Worm (Caenorhabditis elegans): ENCODE measurements around the gene adah-1.

Gene adah-1

ce11 chrIV:7023858-7024257 lies at the start of gene adah-1:
Gene adah-1 (plus strand): TSS chrIV:7024211.
- TF ChIP-seq mml-1 (tag; optimal IDR thresholded peaks at IDR 0.05) (peak; percentile 15), tbx-2 (tag; optimal IDR thresholded peaks at IDR 0.05) (no peak)

- TF ChIP-seq nhr-237 (tag; optimal IDR thresholded peaks at IDR 0.05) (no peak), pha-4 (tag; optimal IDR thresholded peaks at IDR 0.05) (no peak)
These were observed 46.9 kb upstream of the adah-1 start, which contains the start of the genes pgl-1 and him-3 for ce11 chrIV:6977089-6977558. Gene pgl-1 (minus strand): TSS chrIV:6977318. Gene him-3 (plus strand): TSS chrIV:6977508.

- TF ChIP-seq lsy-12 (tag; optimal IDR thresholded peaks at IDR 0.05): no peak
- TF ChIP-seq tbx-2 (tag; optimal IDR thresholded peaks at IDR 0.05): no peak
- no peak for TF ChIP-seq ceh-28 (tag; optimal IDR thresholded peaks at IDR 0.05)
- no peak for TF ChIP-seq unc-62 (GFP tag; optimal IDR thresholded peaks at IDR 0.05)
- TF ChIP-seq lin-15B (tag; optimal IDR thresholded peaks at IDR 0.05): no peak
- TF ChIP-seq nhr-43 (tag; optimal IDR thresholded peaks at IDR 0.05; ENCODE audit: poor library complexity, severe bottlenecking): no peak
- no peak for TF ChIP-seq egl-27 (tag; optimal IDR thresholded peaks at IDR 0.05)
- TF ChIP-seq nhr-67 (tag; optimal IDR thresholded peaks at IDR 0.05): no peak
These were observed 45.4 kb upstream of the adah-1 start for ce11 chrIV:6978625-6979024.

- no peak for TF ChIP-seq ceh-16 (tag; optimal IDR thresholded peaks at IDR 0.05)
- no peak for TF ChIP-seq ztf-4 (tag; optimal IDR thresholded peaks at IDR 0.05)
- TF ChIP-seq nhr-43 (tag; optimal IDR thresholded peaks at IDR 0.05; ENCODE audit: poor library complexity, severe bottlenecking): no peak
- TF ChIP-seq nhr-28 (tag; optimal IDR thresholded peaks at IDR 0.05): no peak
- TF ChIP-seq ceh-9 (tag; optimal IDR thresholded peaks at IDR 0.05): no peak
- TF ChIP-seq fkh-2 (tag; optimal IDR thresholded peaks at IDR 0.05): no peak
- no peak for TF ChIP-seq hmg-11 (tag; optimal IDR thresholded peaks at IDR 0.05)
- TF ChIP-seq skn-1 (tag; optimal IDR thresholded peaks at IDR 0.05): no peak
- no peak for TF ChIP-seq ama-1 (optimal IDR thresholded peaks at IDR 0.05)
- no peak for TF ChIP-seq elt-2 (tag; optimal IDR thresholded peaks at IDR 0.05)
- TF ChIP-seq nhr-11 (tag; optimal IDR thresholded peaks at IDR 0.05): no peak
- TF ChIP-seq nfya-1 (tag; optimal IDR thresholded peaks at IDR 0.05; ENCODE audit: insufficient read depth): no peak
- TF ChIP-seq pqm-1 (tag; optimal IDR thresholded peaks at IDR 0.05): no peak
- TF ChIP-seq nhr-12 (tag; optimal IDR thresholded peaks at IDR 0.05): no peak
- TF ChIP-seq elt-3 (tag; optimal IDR thresholded peaks at IDR 0.05): no peak
- TF ChIP-seq lin-15B (tag; optimal IDR thresholded peaks at IDR 0.05): no peak
- TF ChIP-seq pha-4 (tag; optimal IDR thresholded peaks at IDR 0.05): no peak
- no peak for TF ChIP-seq fos-1 (tag; optimal IDR thresholded peaks at IDR 0.05)
- no peak for TF ChIP-seq nhr-237 (tag; optimal IDR thresholded peaks at IDR 0.05)
These were observed 39.3 kb upstream of the adah-1 start for ce11 chrIV:6984449-6985380.

- TF ChIP-seq R02D3.7 (tag; optimal IDR thresholded peaks at IDR 0.05) (no peak), jun-1 (tag; optimal IDR thresholded peaks at IDR 0.05) (no peak), unc-62 (GFP tag; optimal IDR thresholded peaks at IDR 0.05) (no peak), nhr-28 (tag; optimal IDR thresholded peaks at IDR 0.05) (no peak), unc-39 (tag; optimal IDR thresholded peaks at IDR 0.05) (no peak), elt-1 (tag; optimal IDR thresholded peaks at IDR 0.05) (no peak), hmg-11 (tag; optimal IDR thresholded peaks at IDR 0.05) (no peak), nfya-1 (tag; optimal IDR thresholded peaks at IDR 0.05; ENCODE audit: insufficient read depth) (no peak), fkh-2 (tag; optimal IDR thresholded peaks at IDR 0.05) (no peak), snpc-4 (tag; optimal IDR thresholded peaks at IDR 0.05) (no peak)
These were observed 37.2 kb upstream of the adah-1 start, which contains the start of gene prkl-1 for ce11 chrIV:6986835-6987234. Gene prkl-1 (minus strand): TSS chrIV:6986935.

ce11 chrIV:6991070-6991469 lies 32.9 kb upstream of the adah-1 start:
- TF ChIP-seq hmg-11 (tag; optimal IDR thresholded peaks at IDR 0.05) (no peak), elt-3 (tag; optimal IDR thresholded peaks at IDR 0.05) (no peak), aly-2 (tag; optimal IDR thresholded peaks at IDR 0.05) (no peak), egl-27 (tag; optimal IDR thresholded peaks at IDR 0.05) (no peak), mdl-1 (tag; optimal IDR thresholded peaks at IDR 0.05) (no peak), ZK546.5 (tag; optimal IDR thresholded peaks at IDR 0.05) (no peak), snpc-4 (tag; optimal IDR thresholded peaks at IDR 0.05) (no peak), fkh-10 (GFP tag; optimal IDR thresholded peaks at IDR 0.05) (no peak), unc-62 (GFP tag; optimal IDR thresholded peaks at IDR 0.05) (no peak), eor-1 (tag; optimal IDR thresholded peaks at IDR 0.05) (no peak), ama-1 (optimal IDR thresholded peaks at IDR 0.05) (no peak), nfya-1 (tag; optimal IDR thresholded peaks at IDR 0.05; ENCODE audit: insufficient read depth) (no peak), nhr-237 (tag; optimal IDR thresholded peaks at IDR 0.05) (no peak), nhr-76 (tag; optimal IDR thresholded peaks at IDR 0.05) (no peak), elt-1 (tag; optimal IDR thresholded peaks at IDR 0.05) (no peak), ceh-28 (tag; optimal IDR thresholded peaks at IDR 0.05) (no peak)
